Worm (Caenorhabditis elegans) whole organism, L2 larva: ENCODE data around the gene srh-268.
A peak's percentile ranks its signal among the peaks of the same experiment; 100 is the strongest.

Source experiments
- C34F6.9 ChIP-seq: fragments of 150-350 bp; optimal IDR thresholded peaks from 2 replicates; lab custom pipeline; 2014; ENCODE audit warnings: missing biosample characterization, missing genetic modification characterization
- F13H6.1 ChIP-seq: sonication (generic microtip); optimal IDR thresholded peaks from 2 replicates; lab custom pipeline; 2016; ENCODE audit warnings: missing genetic modification characterization, missing compliant biosample characterization
- alr-1 ChIP-seq: fragments of 150-350 bp; optimal IDR thresholded peaks from 2 replicates; lab custom pipeline; 2014; ENCODE audit warnings: missing biosample characterization, missing genetic modification characterization
- ama-1 ChIP-seq: fragments of 150-350 bp; optimal IDR thresholded peaks from 2 replicates; lab custom pipeline; 2018; ENCODE audit warnings: inconsistent platforms
- blmp-1 ChIP-seq: sonication (generic microtip); optimal IDR thresholded peaks from 2 replicates; lab custom pipeline; 2017; ENCODE audit warnings: missing genetic modification characterization, mild to moderate bottlenecking, missing compliant biosample characterization, antibody characterized with exemption, moderate library complexity; ENCODE audit not compliant: insufficient read depth
- ceh-82 ChIP-seq: fragments of 150-350 bp; optimal IDR thresholded peaks from 2 replicates; lab custom pipeline; 2014; ENCODE audit warnings: missing biosample characterization, missing genetic modification characterization
- crh-2 ChIP-seq: sonication (generic microtip); optimal IDR thresholded peaks from 2 replicates; lab custom pipeline; 2017; ENCODE audit warnings: missing biosample characterization, missing genetic modification characterization
- dmd-4 ChIP-seq: sonication (generic microtip); optimal IDR thresholded peaks from 2 replicates; lab custom pipeline; 2017; ENCODE audit warnings: missing biosample characterization, missing genetic modification characterization
- egl-27 ChIP-seq: sonication (generic microtip); optimal IDR thresholded peaks from 3 replicates; lab custom pipeline; 2017; ENCODE audit warnings: missing biosample characterization, missing genetic modification reagents, missing genetic modification characterization
- fos-1 ChIP-seq: fragments of 150-350 bp; optimal IDR thresholded peaks from 2 replicates; lab custom pipeline; 2014; ENCODE audit warnings: missing biosample characterization, missing genetic modification characterization
- gmeb-1 ChIP-seq: fragments of 150-350 bp; optimal IDR thresholded peaks from 2 replicates; lab custom pipeline; 2014; ENCODE audit warnings: missing biosample characterization, missing genetic modification characterization
- lin-11 ChIP-seq: fragments of 150-350 bp; sonication (generic microtip); optimal IDR thresholded peaks from 2 replicates; lab custom pipeline; 2014; ENCODE audit warnings: missing biosample characterization, missing genetic modification characterization, inconsistent platforms, mixed read lengths
- lsy-2 ChIP-seq, 2 experiments: fragments of 150-350 bp in 1 of 2; sonication (generic microtip) in 1 of 2; optimal IDR thresholded peaks; 2 replicates each; lab custom pipeline; 2014 to 2017; ENCODE audit warnings: missing biosample characterization in 2 of 2, missing genetic modification characterization in 2 of 2
- mab-5 ChIP-seq: fragments of 150-350 bp; optimal IDR thresholded peaks from 2 replicates; lab custom pipeline; 2014; ENCODE audit warnings: missing biosample characterization, missing genetic modification characterization
- mdl-1 ChIP-seq, 2 experiments: fragments of 150-350 bp in 1 of 2; sonication (generic microtip) in 1 of 2; optimal IDR thresholded peaks; 2 replicates each; lab custom pipeline; 2017; ENCODE audit warnings: missing biosample characterization in 2 of 2, missing genetic modification characterization in 2 of 2
- nhr-23 ChIP-seq: fragments of 150-350 bp; optimal IDR thresholded peaks from 2 replicates; lab custom pipeline; 2014; ENCODE audit warnings: missing biosample characterization, missing genetic modification reagents, missing genetic modification characterization
- nhr-25 ChIP-seq: fragments of 150-350 bp; sonication (generic microtip); optimal IDR thresholded peaks from 3 replicates; lab custom pipeline; 2014; ENCODE audit warnings: missing biosample characterization, missing genetic modification characterization
- nhr-6 ChIP-seq: fragments of 150-350 bp; optimal IDR thresholded peaks from 2 replicates; lab custom pipeline; 2014; ENCODE audit warnings: missing biosample characterization, missing genetic modification characterization
- peb-1 ChIP-seq: fragments of 150-350 bp; optimal IDR thresholded peaks from 2 replicates; lab custom pipeline; 2014; ENCODE audit warnings: missing biosample characterization, missing genetic modification characterization
- sem-4 ChIP-seq: fragments of 150-350 bp; optimal IDR thresholded peaks from 2 replicates; lab custom pipeline; 2014; ENCODE audit warnings: missing biosample characterization, missing genetic modification reagents, missing genetic modification characterization
- skn-1 ChIP-seq: sonication (generic microtip); optimal IDR thresholded peaks from 2 replicates; lab custom pipeline; 2017; ENCODE audit warnings: missing biosample characterization, missing genetic modification characterization
- sma-3 ChIP-seq: sonication (generic microtip); optimal IDR thresholded peaks from 2 replicates; lab custom pipeline; 2016; ENCODE audit warnings: missing genetic modification reagents, missing genetic modification characterization, missing compliant biosample characterization
- sma-9 ChIP-seq, 2 experiments: fragments of 150-350 bp in 1 of 2; sonication (generic microtip) in 1 of 2; optimal IDR thresholded peaks; 2 replicates each; lab custom pipeline; 2014 to 2016; ENCODE audit warnings: missing genetic modification characterization in 2 of 2, mild to moderate bottlenecking in 1 of 2, missing biosample characterization in 1 of 2, missing compliant biosample characterization in 1 of 2, missing genetic modification reagents in 1 of 2, moderate library complexity in 1 of 2
- snpc-4 ChIP-seq: fragments of 150-350 bp; optimal IDR thresholded peaks from 2 replicates; lab custom pipeline; 2014; ENCODE audit warnings: missing biosample characterization, missing genetic modification characterization
- unc-39 ChIP-seq: fragments of 150-350 bp; optimal IDR thresholded peaks from 2 replicates; lab custom pipeline; 2014; ENCODE audit warnings: missing biosample characterization, missing genetic modification characterization
- unc-55 ChIP-seq: fragments of 150-350 bp; sonication (generic microtip); optimal IDR thresholded peaks from 3 replicates; lab custom pipeline; 2014; ENCODE audit warnings: missing biosample characterization, missing genetic modification reagents, missing genetic modification characterization
- unc-62 ChIP-seq: fragments of 150-350 bp; optimal IDR thresholded peaks from 2 replicates; lab custom pipeline; 2014; ENCODE audit warnings: missing biosample characterization, missing genetic modification reagents, missing genetic modification characterization
- ztf-11 ChIP-seq: sonication (generic microtip); optimal IDR thresholded peaks from 2 replicates; lab custom pipeline; 2017; ENCODE audit warnings: missing biosample characterization, missing genetic modification characterization
- ztf-4 ChIP-seq: fragments of 150-350 bp; optimal IDR thresholded peaks from 2 replicates; lab custom pipeline; 2014; ENCODE audit warnings: missing biosample characterization, missing genetic modification characterization

srh-268 gene

DNA sequence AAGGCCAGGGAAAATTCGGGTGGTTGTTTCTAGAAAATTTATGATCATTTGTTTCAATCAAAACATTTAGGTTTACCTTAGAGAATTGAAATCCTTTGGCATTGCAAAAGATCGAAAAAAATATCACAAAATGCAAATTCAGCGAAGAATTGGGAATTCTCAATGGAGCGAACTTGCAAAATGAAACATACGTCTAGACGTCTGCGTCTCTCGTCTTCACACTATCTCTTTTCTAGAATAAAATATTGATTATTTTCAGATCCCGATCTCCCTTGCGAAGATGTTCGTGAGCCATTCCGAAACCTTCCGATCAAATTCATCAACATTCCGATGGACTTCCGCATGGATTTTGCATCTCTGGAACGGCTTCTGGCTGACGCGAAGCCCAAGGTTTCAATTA, 41.3 kb downstream of the srh-268 start, which contains the start of gene ets-6 (continued):
- TF ChIP-seq peb-1 (tag; lab: Kevin White, UChicago) (no peak), unc-62 (no peak), mdl-1 (tag; optimal IDR thresholded peaks at IDR 0.05; lab: Kevin White, UChicago) (no peak), dmd-4 (tag; lab: Kevin White, UChicago) (no peak)

ce11 chrV:7587637-7588036, 48.5 kb downstream of the srh-268 start, which contains the start of the genes F19F10.11 and C50E3.5:
F19F10.11 (minus strand) TSS chrV:7587704.
C50E3.5 (plus strand) TSS chrV:7587996.
- TF ChIP-seq snpc-4 (tag; lab: Kevin White, UChicago), result peak; percentile 30
- no peak for TF ChIP-seq peb-1 (tag; lab: Kevin White, UChicago)
- no peak for TF ChIP-seq ceh-82
- no peak for TF ChIP-seq nhr-25 (tag; lab: Kevin White, UChicago)
- peak; percentile 57 for TF ChIP-seq sma-9 (GFP tag; optimal IDR thresholded peaks at IDR 0.05; lab: Kevin White, UChicago)
- TF ChIP-seq sma-9 (tag; optimal IDR thresholded peaks at IDR 0.05; lab: Kevin White, UChicago), result no peak
- peak; percentile 13 for TF ChIP-seq fos-1 (tag; lab: Kevin White, UChicago)
- no peak for TF ChIP-seq nhr-23 (tag; lab: Kevin White, UChicago)
- TF ChIP-seq skn-1 (tag; lab: Kevin White, UChicago), result no peak
- TF ChIP-seq unc-39 (tag; lab: Kevin White, UChicago), result no peak
- peak; percentile 26 to 82 for TF ChIP-seq lsy-2 (tag; optimal IDR thresholded peaks at IDR 0.05; lab: Kevin White, UChicago)
- peak; percentile 81 for TF ChIP-seq unc-55 (GFP tag; lab: Kevin White, UChicago)
- TF ChIP-seq crh-2 (tag; lab: Kevin White, UChicago), result peak; percentile 64
- TF ChIP-seq gmeb-1, result peak; percentile 74
- TF ChIP-seq blmp-1 (tag; lab: Kevin White, UChicago), result no peak
- no peak for TF ChIP-seq ztf-4
- peak; percentile 82 for TF ChIP-seq C34F6.9 (tag; lab: Kevin White, UChicago)
- peak; percentile 35 for TF ChIP-seq F13H6.1 (tag; lab: Kevin White, UChicago)
- TF ChIP-seq sem-4 (tag; lab: Kevin White, UChicago), result peak; percentile 63
- peak; percentile 60 for TF ChIP-seq sma-3
- peak; percentile 31 for TF ChIP-seq nhr-6 (tag; lab: Kevin White, UChicago)

DNA sequence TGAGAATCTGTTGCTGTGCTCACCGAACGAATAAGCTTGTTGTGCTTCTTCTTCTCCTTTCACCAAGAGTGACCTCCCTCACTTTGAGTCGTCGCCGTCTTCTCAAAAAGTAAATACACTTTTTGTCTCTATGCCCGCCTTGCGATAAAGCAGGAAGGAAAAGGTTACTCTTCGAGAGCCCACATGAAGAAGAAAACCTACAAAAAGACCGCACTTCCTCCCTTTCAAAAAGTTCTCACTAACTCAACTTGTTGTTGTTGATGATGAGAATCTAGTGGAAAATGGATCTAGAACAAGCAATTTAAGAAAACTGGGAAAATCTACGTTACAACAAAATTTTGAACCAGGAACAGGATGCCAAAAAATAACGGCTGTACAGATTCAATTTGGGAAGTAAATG, 51.3 kb downstream of the srh-268 start, which contains the start of gene C50E3.6:
Gene C50E3.6 (minus strand): TSS at position 101 of the 400 bp plus-strand sequence.
- no peak for TF ChIP-seq peb-1 (tag; lab: Kevin White, UChicago)
- TF ChIP-seq gmeb-1, result no peak
- TF ChIP-seq ama-1 (lab: Kevin White, UChicago), result no peak
- no peak for TF ChIP-seq egl-27 (tag; lab: Kevin White, UChicago)
- TF ChIP-seq ztf-11 (tag; lab: Kevin White, UChicago), result no peak
- TF ChIP-seq ceh-82, result no peak
- no peak for TF ChIP-seq lin-11 (tag; lab: Kevin White, UChicago)
- TF ChIP-seq alr-1 (tag; lab: Kevin White, UChicago), result no peak
- no peak for TF ChIP-seq nhr-25 (tag; lab: Kevin White, UChicago)
- TF ChIP-seq mab-5 (tag; lab: Kevin White, UChicago), result no peak
- no peak for TF ChIP-seq ztf-4
